Worm (Caenorhabditis elegans) whole organism, L4 larva: ENCODE data around the gene F35E8.9.

Experiments used
- F37D6.2 ChIP-seq: sonication (generic microtip); optimal IDR thresholded peaks from 2 replicates; lab custom pipeline; 2016; ENCODE audit warnings: mild to moderate bottlenecking, missing genetic modification characterization, missing compliant biosample characterization
- R02D3.7 ChIP-seq: fragments of 150-350 bp; sonication (generic microtip); optimal IDR thresholded peaks from 3 replicates; lab custom pipeline; 2014; ENCODE audit warnings: missing biosample characterization, missing genetic modification characterization
- T20F7.1 ChIP-seq: fragments of 200-800 bp; sonication (Bioruptor generic); optimal IDR thresholded peaks from 2 replicates; lab custom pipeline; 2018; ENCODE audit warnings: mild to moderate bottlenecking, missing genetic modification characterization, missing compliant biosample characterization
- T26A8.4 ChIP-seq: fragments of 200-800 bp; sonication (Bioruptor generic); IDR thresholded peaks from 2 replicates; pipeline ENCODE4 v1.3.6; 2022; ENCODE audit warnings: missing genetic modification characterization, missing compliant biosample characterization
- Y75B8A.6 ChIP-seq: fragments of 200-800 bp; sonication (Bioruptor generic); IDR thresholded peaks from 2 replicates; pipeline ENCODE4 v1.3.6; 2022; ENCODE audit warnings: missing genetic modification reagents, missing genetic modification characterization, missing compliant biosample characterization
- aly-2 ChIP-seq: sonication (generic microtip); optimal IDR thresholded peaks from 2 replicates; lab custom pipeline; 2018; ENCODE audit warnings: missing biosample characterization, missing genetic modification characterization
- arid-1 ChIP-seq: fragments of 200-800 bp; sonication (Bioruptor generic); conservative IDR thresholded peaks from 2 replicates; pipeline ENCODE4 v1.3.6; 2022; ENCODE audit warnings: missing genetic modification reagents, missing genetic modification characterization, missing compliant biosample characterization
- attf-4 ChIP-seq: sonication (generic microtip); optimal IDR thresholded peaks from 3 replicates; lab custom pipeline; 2017; ENCODE audit warnings: missing biosample characterization, missing genetic modification characterization
- ceh-32 ChIP-seq: sonication (generic microtip); optimal IDR thresholded peaks from 2 replicates; lab custom pipeline; 2016; ENCODE audit warnings: mild to moderate bottlenecking, missing genetic modification characterization, missing compliant biosample characterization; ENCODE audit not compliant: poor library complexity
- daf-16 ChIP-seq, 3 experiments: sonication (generic microtip); optimal IDR thresholded peaks; 2 replicates each; lab custom pipeline; 2016 to 2017; ENCODE audit warnings: missing genetic modification characterization in 3 of 3, missing genetic modification reagents in 3 of 3, mild to moderate bottlenecking in 2 of 3, missing compliant biosample characterization in 2 of 3, missing biosample characterization in 1 of 3, moderate library complexity in 1 of 3
- daf-19 ChIP-seq: fragments of 200-800 bp; sonication (Bioruptor generic); conservative IDR thresholded peaks from 2 replicates; pipeline ENCODE4 v1.3.6; 2022; ENCODE audit warnings: missing genetic modification characterization, missing compliant biosample characterization
- daf-8 ChIP-seq: fragments of 200-800 bp; sonication (Bioruptor generic); IDR thresholded peaks from 2 replicates; pipeline ENCODE4 v1.3.6; 2022; ENCODE audit warnings: missing genetic modification characterization, missing compliant biosample characterization
- dmd-6 ChIP-seq: fragments of 200-800 bp; sonication (Bioruptor generic); IDR thresholded peaks from 2 replicates; pipeline ENCODE4 v1.3.6; 2022; ENCODE audit warnings: missing genetic modification reagents, missing genetic modification characterization, missing compliant biosample characterization
- dmd-8 ChIP-seq: fragments of 200-800 bp; sonication (Bioruptor generic); IDR thresholded peaks from 2 replicates; pipeline ENCODE4 v1.3.6; 2022; ENCODE audit warnings: missing genetic modification characterization, missing compliant biosample characterization
- dmd-9 ChIP-seq: fragments of 200-800 bp; sonication (Bioruptor generic); IDR thresholded peaks from 2 replicates; pipeline ENCODE4 v1.3.6; 2022; ENCODE audit warnings: missing genetic modification reagents, missing genetic modification characterization, missing compliant biosample characterization
- duxl-1 ChIP-seq: sonication (generic microtip); optimal IDR thresholded peaks from 2 replicates; lab custom pipeline; 2016; ENCODE audit warnings: mild to moderate bottlenecking, missing genetic modification characterization, moderate library complexity, missing compliant biosample characterization; ENCODE audit not compliant: poor library complexity
- dve-1 ChIP-seq: sonication (generic microtip); optimal IDR thresholded peaks from 2 replicates; lab custom pipeline; 2017; ENCODE audit warnings: antibody characterized with exemption, mild to moderate bottlenecking, missing genetic modification characterization, missing compliant biosample characterization; ENCODE audit not compliant: insufficient read depth
- egl-27 ChIP-seq: sonication (generic microtip); optimal IDR thresholded peaks from 3 replicates; lab custom pipeline; 2017; ENCODE audit warnings: missing biosample characterization, missing genetic modification reagents, missing genetic modification characterization
- egl-43 ChIP-seq: fragments of 200-800 bp; sonication (Bioruptor generic); IDR thresholded peaks from 2 replicates; pipeline ENCODE4 v1.3.6; 2022; ENCODE audit warnings: missing genetic modification reagents, missing genetic modification characterization, missing compliant biosample characterization
- fos-1 ChIP-seq: fragments of 150-350 bp; optimal IDR thresholded peaks from 2 replicates; lab custom pipeline; 2014; ENCODE audit warnings: missing biosample characterization, missing genetic modification characterization
- gei-8 ChIP-seq: fragments of 200-800 bp; sonication (Bioruptor generic); optimal IDR thresholded peaks from 2 replicates; lab custom pipeline; 2018; ENCODE audit warnings: mild to moderate bottlenecking, missing genetic modification characterization, missing compliant biosample characterization
- hlh-11 ChIP-seq: fragments of 200-800 bp; sonication (Bioruptor generic); optimal IDR thresholded peaks from 2 replicates; lab custom pipeline; 2018; ENCODE audit warnings: mild to moderate bottlenecking, missing genetic modification characterization, missing compliant biosample characterization
- hlh-30 ChIP-seq: sonication (generic microtip); optimal IDR thresholded peaks from 2 replicates; lab custom pipeline; 2017; ENCODE audit warnings: antibody characterized with exemption, mild to moderate bottlenecking, missing genetic modification characterization, missing compliant biosample characterization; ENCODE audit not compliant: insufficient read depth
- hmg-1.1 ChIP-seq: fragments of 200-800 bp; sonication (Bioruptor generic); IDR thresholded peaks from 2 replicates; pipeline ENCODE4 v1.3.6; 2022; ENCODE audit warnings: missing genetic modification reagents, missing genetic modification characterization, missing compliant biosample characterization
- lin-15B ChIP-seq: fragments of 150-350 bp; sonication (generic microtip); optimal IDR thresholded peaks from 3 replicates; lab custom pipeline; 2014; ENCODE audit warnings: missing biosample characterization, missing genetic modification characterization
- lin-39 ChIP-seq: fragments of 150-350 bp; optimal IDR thresholded peaks from 2 replicates; lab custom pipeline; 2014; ENCODE audit warnings: missing biosample characterization, missing genetic modification reagents, missing genetic modification characterization
- lsy-2 ChIP-seq, 2 experiments: fragments of 150-350 bp in 1 of 2; sonication (generic microtip) in 1 of 2; optimal IDR thresholded peaks; 2 replicates each; lab custom pipeline; 2014 to 2017; ENCODE audit warnings: missing biosample characterization in 2 of 2, missing genetic modification characterization in 2 of 2
- madf-9 ChIP-seq: fragments of 200-800 bp; sonication (Bioruptor generic); conservative IDR thresholded peaks from 2 replicates; pipeline ENCODE4 v1.3.6; 2022; ENCODE audit warnings: missing genetic modification reagents, missing genetic modification characterization, missing compliant biosample characterization
- mdl-1 ChIP-seq, 2 experiments: fragments of 150-350 bp in 1 of 2; sonication (generic microtip) in 1 of 2; optimal IDR thresholded peaks; 2 replicates each; lab custom pipeline; 2014 to 2017; ENCODE audit warnings: missing biosample characterization in 2 of 2, missing genetic modification characterization in 2 of 2
- mep-1 ChIP-seq: fragments of 150-350 bp; sonication (generic microtip); optimal IDR thresholded peaks from 3 replicates; lab custom pipeline; 2014; ENCODE audit warnings: missing biosample characterization, missing genetic modification characterization
- mxl-3 ChIP-seq: fragments of 200-800 bp; sonication (Bioruptor generic); optimal IDR thresholded peaks from 2 replicates; lab custom pipeline; 2018; ENCODE audit warnings: mild to moderate bottlenecking, missing genetic modification characterization, missing compliant biosample characterization
- nhr-237 ChIP-seq: sonication (generic microtip); optimal IDR thresholded peaks from 2 replicates; lab custom pipeline; 2017; ENCODE audit warnings: missing biosample characterization, missing genetic modification characterization
- nhr-25 ChIP-seq: sonication (generic microtip); optimal IDR thresholded peaks from 2 replicates; lab custom pipeline; 2017; ENCODE audit warnings: missing genetic modification characterization, mild to moderate bottlenecking, missing compliant biosample characterization, antibody characterized with exemption, moderate library complexity, borderline replicate concordance; ENCODE audit not compliant: insufficient read depth
- nhr-28 ChIP-seq: fragments of 150-350 bp; optimal IDR thresholded peaks from 2 replicates; lab custom pipeline; 2014; ENCODE audit warnings: missing biosample characterization, missing genetic modification characterization
- nhr-6 ChIP-seq: fragments of 150-350 bp; optimal IDR thresholded peaks from 2 replicates; lab custom pipeline; 2014; ENCODE audit warnings: missing biosample characterization, missing genetic modification characterization
- nhr-77 ChIP-seq: fragments of 150-350 bp; optimal IDR thresholded peaks from 2 replicates; lab custom pipeline; 2014; ENCODE audit warnings: missing biosample characterization, missing genetic modification characterization
- pqm-1 ChIP-seq: sonication (generic microtip); optimal IDR thresholded peaks from 2 replicates; lab custom pipeline; 2017; ENCODE audit warnings: missing biosample characterization, missing genetic modification characterization
- rbr-2 ChIP-seq: sonication (generic microtip); optimal IDR thresholded peaks from 2 replicates; lab custom pipeline; 2016; ENCODE audit warnings: missing genotype, missing genetic modification characterization, missing compliant biosample characterization
- spr-3 ChIP-seq: fragments of 200-800 bp; sonication (Bioruptor generic); optimal IDR thresholded peaks from 2 replicates; lab custom pipeline; 2018; ENCODE audit warnings: mild to moderate bottlenecking, missing genetic modification characterization, missing compliant biosample characterization
- unc-62 ChIP-seq, 3 experiments: fragments of 150-350 bp in 1 of 3; sonication (generic microtip); optimal IDR thresholded peaks in 2 of 3; peaks in 1 of 3; 1 replicate in 1 of 3; 2 replicates in 2 of 3; lab custom pipeline; 2014 to 2017; ENCODE audit warnings: missing biosample characterization in 3 of 3, missing genetic modification characterization in 3 of 3, missing genetic modification reagents in 3 of 3, missing genotype in 1 of 3
- zag-1 ChIP-seq: fragments of 150-350 bp; optimal IDR thresholded peaks from 2 replicates; lab custom pipeline; 2014; ENCODE audit warnings: missing biosample characterization, missing genetic modification characterization
- zfp-2 ChIP-seq: sonication (generic microtip); optimal IDR thresholded peaks from 2 replicates; lab custom pipeline; 2016; ENCODE audit warnings: mild to moderate bottlenecking, missing genetic modification characterization, missing compliant biosample characterization
- ztf-7 ChIP-seq: fragments of 150-350 bp; optimal IDR thresholded peaks from 2 replicates; lab custom pipeline; 2014; ENCODE audit warnings: missing biosample characterization, missing genetic modification characterization

F35E8.9 gene

ce11 chrV:15880033-15880432 is 37.3 kb downstream of the F35E8.9 start:
- TF ChIP-seq daf-16 (GFP tag; optimal IDR thresholded peaks at IDR 0.05; lab: Kevin White, UChicago) (no peak), daf-16 (tag; optimal IDR thresholded peaks at IDR 0.05; lab: Kevin White, UChicago) (peak; percentile 26), mxl-3 (GFP tag; lab: Kevin White, UChicago) (no peak), nhr-28 (tag; lab: Kevin White, UChicago) (peak; percentile 81), dmd-6 (peak; percentile 82), lsy-2 (tag; optimal IDR thresholded peaks at IDR 0.05; lab: Kevin White, UChicago) (peak in 1 of 2 experiments; percentile 14), hlh-11 (tag; lab: Kevin White, UChicago) (peak; percentile 6), pqm-1 (tag; lab: Kevin White, UChicago) (peak; percentile 59), mdl-1 (tag; optimal IDR thresholded peaks at IDR 0.05; lab: Kevin White, UChicago) (peak in 1 of 2 experiments; percentile 36), daf-19 (GFP tag; lab: Robert Waterston, UW) (no peak), ztf-7 (tag; lab: Kevin White, UChicago) (no peak), dve-1 (tag; lab: Kevin White, UChicago) (peak; percentile 55), nhr-6 (no peak), R02D3.7 (tag; lab: Kevin White, UChicago) (no peak), mep-1 (tag; lab: Kevin White, UChicago) (peak; percentile 16), hlh-30 (tag; lab: Kevin White, UChicago) (peak; percentile 40)
- TF ChIP-seq, all 104 proteins: peak for 10

ce11 chrV:15879508-15879907 is 37.9 kb downstream of the F35E8.9 start, which contains the start of gene nhr-84:
TSS of gene nhr-84 (minus strand) at chrV:15879608.
- TF ChIP-seq aly-2 (no peak), gei-8 (GFP tag; lab: Kevin White, UChicago) (no peak), spr-3 (no peak), nhr-28 (tag; lab: Kevin White, UChicago) (no peak)

ce11 chrV:15876308-15876707 is 41.0 kb downstream of the F35E8.9 start, which contains the start of gene nhr-102:
TSS of gene nhr-102 (minus strand) at chrV:15876408.
- no peak for TF ChIP-seq lin-15B
- no peak for TF ChIP-seq egl-27
- peak; percentile 2 for TF ChIP-seq dve-1 (tag; lab: Kevin White, UChicago)
- no peak for TF ChIP-seq nhr-77
- no peak for TF ChIP-seq unc-62 (GFP tag; optimal IDR thresholded peaks at IDR 0.05 in 1 of 2; lab: Kevin White, UChicago)
- no peak for TF ChIP-seq unc-62 (tag; optimal IDR thresholded peaks at IDR 0.05; lab: Kevin White, UChicago)
- no peak for TF ChIP-seq T20F7.1 (GFP tag; lab: Kevin White, UChicago)
- no peak for TF ChIP-seq duxl-1 (tag; lab: Kevin White, UChicago)
- no peak for TF ChIP-seq lin-39 (tag; lab: Kevin White, UChicago)
- 0 out of 2 replicates have a peak, but pooled peaks have one; percentile 26 for TF ChIP-seq T26A8.4 (GFP tag; lab: Robert Waterston, UW)
- no peak for TF ChIP-seq zag-1 (tag; lab: Kevin White, UChicago)
- no peak for TF ChIP-seq zfp-2 (tag; lab: Kevin White, UChicago)

ce11 chrV:15873762-15874161 is 43.6 kb downstream of the F35E8.9 start:
- TF ChIP-seq ceh-32 (tag; lab: Kevin White, UChicago) = peak; percentile 72
- peak; percentile 90 for TF ChIP-seq duxl-1 (tag; lab: Kevin White, UChicago)
- TF ChIP-seq attf-4 = no peak
- TF ChIP-seq zag-1 (tag; lab: Kevin White, UChicago) = no peak
- no peak for TF ChIP-seq nhr-237 (tag; lab: Kevin White, UChicago)
- TF ChIP-seq rbr-2 (tag; lab: Kevin White, UChicago) = peak; percentile 87
- TF ChIP-seq Y75B8A.6 = peak; percentile 97
- TF ChIP-seq arid-1 (GFP tag; lab: Robert Waterston, UW) = peak; percentile 97
- no peak for TF ChIP-seq nhr-25
- TF ChIP-seq F37D6.2 (tag; lab: Kevin White, UChicago) = peak; percentile 59
- peak; percentile 89 for TF ChIP-seq dmd-6
- peak; percentile 99 for TF ChIP-seq dmd-8 (GFP tag; lab: Robert Waterston, UW)
- no peak for TF ChIP-seq lin-15B
- TF ChIP-seq dve-1 (tag; lab: Kevin White, UChicago) = no peak
- TF ChIP-seq hmg-1.1 (GFP tag; lab: Robert Waterston, UW) = peak; percentile 98
- TF ChIP-seq madf-9 (GFP tag; lab: Robert Waterston, UW) = peak; percentile 93
- TF ChIP-seq daf-8 (GFP tag; lab: Robert Waterston, UW) = peak; percentile 94
- no peak for TF ChIP-seq unc-62 (GFP tag; optimal IDR thresholded peaks at IDR 0.05 in 1 of 2; lab: Kevin White, UChicago)
- TF ChIP-seq unc-62 (tag; optimal IDR thresholded peaks at IDR 0.05; lab: Kevin White, UChicago) = peak; percentile 54
- TF ChIP-seq egl-43 (GFP tag; lab: Robert Waterston, UW) = peak; percentile 99
- TF ChIP-seq fos-1 (tag; lab: Kevin White, UChicago) = no peak
- TF ChIP-seq dmd-9 (GFP tag; lab: Robert Waterston, UW) = peak; percentile 85
